Fruit fly (Drosophila melanogaster) whole organism, prepupa: Measurements from ENCODE around the gene Sas-6.

Source experiments
- Blimp-1 ChIP-seq: fragments of 200-800 bp; sonication (Bioruptor generic); optimal IDR thresholded peaks from 3 replicates; lab custom pipeline; 2017; ENCODE audit warnings: missing biosample characterization, missing genetic modification characterization, mild to moderate bottlenecking, moderate library complexity, missing genetic modification reagents
- CG10631 ChIP-seq: fragments of 200-800 bp; sonication (Bioruptor generic); optimal IDR thresholded peaks from 2 replicates; lab custom pipeline; 2016; ENCODE audit warnings: missing biosample characterization, missing genetic modification characterization
- CG10669 ChIP-seq: fragments of 200-800 bp; sonication (Bioruptor generic); optimal IDR thresholded peaks from 3 replicates; lab custom pipeline; 2018; ENCODE audit warnings: missing biosample characterization, mild to moderate bottlenecking, missing genetic modification characterization, moderate library complexity
- CG11294 ChIP-seq: fragments of 200-800 bp; sonication (Bioruptor generic); IDR thresholded peaks from 2 replicates; pipeline ENCODE4 v1.3.6; 2022; ENCODE audit warnings: missing biosample characterization, missing genetic modification characterization
- CG15336 ChIP-seq: fragments of 200-800 bp; sonication (Bioruptor generic); IDR thresholded peaks from 2 replicates; pipeline ENCODE4 v1.3.6; 2022; ENCODE audit warnings: missing biosample characterization, missing genetic modification characterization
- CG1621 ChIP-seq: fragments of 200-800 bp; sonication (Bioruptor generic); optimal IDR thresholded peaks from 3 replicates; lab custom pipeline; 2018; ENCODE audit warnings: missing biosample characterization, mild to moderate bottlenecking, missing genetic modification characterization
- CG16779 ChIP-seq: fragments of 200-800 bp; sonication (Bioruptor generic); optimal IDR thresholded peaks from 3 replicates; lab custom pipeline; 2017; ENCODE audit warnings: missing biosample characterization, mild to moderate bottlenecking, missing genetic modification characterization
- CG32006 ChIP-seq: fragments of 200-800 bp; sonication (Bioruptor generic); optimal IDR thresholded peaks from 3 replicates; lab custom pipeline; 2017; ENCODE audit warnings: missing biosample characterization, mild to moderate bottlenecking, missing genetic modification characterization
- CG34406 ChIP-seq: fragments of 200-800 bp; sonication (Bioruptor generic); optimal IDR thresholded peaks from 3 replicates; lab custom pipeline; 2016; ENCODE audit warnings: missing biosample characterization, missing genetic modification characterization
- CG4318 ChIP-seq: fragments of 200-800 bp; sonication (Bioruptor generic); optimal IDR thresholded peaks from 3 replicates; lab custom pipeline; 2017; ENCODE audit warnings: missing biosample characterization, mild to moderate bottlenecking, missing genetic modification characterization
- CG6163 ChIP-seq: fragments of 200-800 bp; sonication (Bioruptor generic); IDR thresholded peaks from 3 replicates; pipeline ENCODE4 v1.3.6; 2022; ENCODE audit warnings: missing biosample characterization, missing genetic modification characterization
- CG6792 ChIP-seq: fragments of 200-800 bp; sonication (Bioruptor generic); optimal IDR thresholded peaks from 3 replicates; lab custom pipeline; 2016; ENCODE audit warnings: missing biosample characterization, missing genetic modification characterization
- CG8119 ChIP-seq: fragments of 200-800 bp; sonication (Bioruptor generic); IDR thresholded peaks from 3 replicates; pipeline ENCODE4 v1.3.6; 2022; ENCODE audit warnings: missing biosample characterization, missing genetic modification characterization
- Eip78C ChIP-seq: fragments of 200-800 bp; sonication (Bioruptor generic); peaks from one replicate; lab custom pipeline; 2016; ENCODE audit warnings: missing biosample characterization, missing genetic modification characterization
- Eip93F ChIP-seq: fragments of 200-800 bp; sonication (Bioruptor generic); optimal IDR thresholded peaks from 2 replicates; lab custom pipeline; 2016; ENCODE audit warnings: missing biosample characterization, mild to moderate bottlenecking, missing genetic modification characterization
- Ets21C ChIP-seq: fragments of 200-800 bp; sonication (Bioruptor generic); optimal IDR thresholded peaks from 3 replicates; lab custom pipeline; 2016; ENCODE audit warnings: missing biosample characterization, missing genetic modification characterization
- Ets96B ChIP-seq: fragments of 200-800 bp; optimal IDR thresholded peaks from 2 replicates; lab custom pipeline; 2019; ENCODE audit warnings: missing biosample characterization, mild to moderate bottlenecking, missing genetic modification characterization, moderate library complexity
- Hr39 ChIP-seq: fragments of 200-800 bp; sonication (Bioruptor generic); optimal IDR thresholded peaks from 2 replicates; lab custom pipeline; 2016; ENCODE audit warnings: missing biosample characterization, missing genetic modification characterization
- Hr4 ChIP-seq: fragments of 200-800 bp; sonication (Bioruptor generic); optimal IDR thresholded peaks from 3 replicates; lab custom pipeline; 2016; ENCODE audit warnings: missing biosample characterization, missing genetic modification characterization
- Lpt ChIP-seq: fragments of 200-800 bp; sonication (Bioruptor generic); optimal IDR thresholded peaks from 3 replicates; lab custom pipeline; 2016; ENCODE audit warnings: missing biosample characterization, missing genetic modification characterization
- Met ChIP-seq: fragments of 200-800 bp; sonication (Bioruptor generic); optimal IDR thresholded peaks from 3 replicates; lab custom pipeline; 2016; ENCODE audit warnings: missing biosample characterization, missing genetic modification characterization
- OdsH ChIP-seq: fragments of 200-800 bp; sonication (Bioruptor generic); optimal IDR thresholded peaks from 3 replicates; lab custom pipeline; 2016; ENCODE audit warnings: missing biosample characterization, missing genetic modification characterization
- Smox ChIP-seq: fragments of 200-800 bp; sonication (Bioruptor generic); optimal IDR thresholded peaks from 3 replicates; lab custom pipeline; 2016; ENCODE audit warnings: missing biosample characterization, missing genetic modification characterization
- Sox102F ChIP-seq: fragments of 200-800 bp; sonication (Bioruptor generic); optimal IDR thresholded peaks from 2 replicates; lab custom pipeline; 2016; ENCODE audit warnings: missing biosample characterization, mild to moderate bottlenecking, missing genetic modification characterization
- Sox14 ChIP-seq: fragments of 200-800 bp; sonication (Bioruptor generic); optimal IDR thresholded peaks from 3 replicates; lab custom pipeline; 2016; ENCODE audit warnings: missing biosample characterization, missing genetic modification characterization
- Sox15 ChIP-seq: fragments of 200-800 bp; sonication (Bioruptor generic); optimal IDR thresholded peaks from 3 replicates; lab custom pipeline; 2016; ENCODE audit warnings: missing biosample characterization, missing genetic modification characterization
- achi ChIP-seq: fragments of 200-800 bp; sonication (Bioruptor generic); optimal IDR thresholded peaks from 3 replicates; lab custom pipeline; 2016; ENCODE audit warnings: missing biosample characterization, missing genetic modification characterization
- cyc ChIP-seq: fragments of 200-800 bp; sonication (Bioruptor generic); optimal IDR thresholded peaks from 3 replicates; lab custom pipeline; 2016; ENCODE audit warnings: missing biosample characterization, missing genetic modification characterization
- dac ChIP-seq: fragments of 200-800 bp; sonication (Bioruptor generic); optimal IDR thresholded peaks from 2 replicates; lab custom pipeline; 2017; ENCODE audit warnings: missing biosample characterization, mild to moderate bottlenecking, missing genetic modification characterization
- dsx ChIP-seq: fragments of 200-800 bp; optimal IDR thresholded peaks from 3 replicates; lab custom pipeline; 2019; ENCODE audit warnings: missing biosample characterization, mild to moderate bottlenecking, missing genetic modification characterization, moderate library complexity; ENCODE audit not compliant: poor library complexity, severe bottlenecking
- eg ChIP-seq: fragments of 200-800 bp; sonication (Bioruptor generic); IDR thresholded peaks from 3 replicates; pipeline ENCODE4 v1.3.6; 2022; ENCODE audit warnings: missing biosample characterization, missing genetic modification characterization
- esn ChIP-seq: fragments of 200-800 bp; sonication (Bioruptor generic); optimal IDR thresholded peaks from 2 replicates; lab custom pipeline; 2016; ENCODE audit warnings: missing biosample characterization, mild to moderate bottlenecking, missing genetic modification characterization, moderate library complexity
- fd59A ChIP-seq: fragments of 200-800 bp; sonication (Bioruptor generic); optimal IDR thresholded peaks from 2 replicates; lab custom pipeline; 2017; ENCODE audit warnings: missing biosample characterization, mild to moderate bottlenecking, missing genetic modification characterization, missing genetic modification reagents
- fd85E ChIP-seq: fragments of 200-800 bp; sonication (Bioruptor generic); optimal IDR thresholded peaks from 3 replicates; lab custom pipeline; 2016; ENCODE audit warnings: missing biosample characterization, missing genetic modification characterization
- fkh ChIP-seq: fragments of 200-800 bp; sonication (Bioruptor generic); optimal IDR thresholded peaks from 3 replicates; lab custom pipeline; 2017; ENCODE audit warnings: missing biosample characterization, mild to moderate bottlenecking, missing genetic modification characterization, moderate library complexity
- lz ChIP-seq: fragments of 200-800 bp; sonication (Bioruptor generic); optimal IDR thresholded peaks from 3 replicates; lab custom pipeline; 2016; ENCODE audit warnings: missing biosample characterization, missing genetic modification characterization
- pdm3 ChIP-seq: fragments of 200-800 bp; sonication (Bioruptor generic); optimal IDR thresholded peaks from 3 replicates; lab custom pipeline; 2016; ENCODE audit warnings: missing biosample characterization, missing genetic modification characterization
- spab ChIP-seq: fragments of 200-800 bp; sonication (Bioruptor generic); optimal IDR thresholded peaks from 2 replicates; lab custom pipeline; 2017; ENCODE audit warnings: missing biosample characterization, mild to moderate bottlenecking, missing genetic modification characterization, missing genetic modification reagents
- ss ChIP-seq, 2 experiments: fragments of 200-800 bp; sonication (Bioruptor generic); optimal IDR thresholded peaks; 2 replicates in 1 of 2; 3 replicates in 1 of 2; lab custom pipeline; 2017 to 2018; ENCODE audit warnings: mild to moderate bottlenecking in 2 of 2, missing biosample characterization in 2 of 2, missing genetic modification characterization in 2 of 2, moderate library complexity in 1 of 2
- topi ChIP-seq: fragments of 200-800 bp; sonication (Bioruptor generic); optimal IDR thresholded peaks from 3 replicates; lab custom pipeline; 2016; ENCODE audit warnings: missing biosample characterization, missing genetic modification characterization

Sas-6 gene

dm6 chr3R:29995035-29995434 lies at the start of gene Sas-6, which contains the start of gene CG7903:
Gene Sas-6 (plus strand): TSS chr3R:29995357.
Gene CG7903 (minus strand): TSS chr3R:29995231.
- TF ChIP-seq CG1621 (tag; lab: Kevin White, UChicago): peak; percentile 16
- TF ChIP-seq fkh (GFP tag; lab: Kevin White, UChicago): peak; percentile 70
- TF ChIP-seq esn: no peak
- TF ChIP-seq CG6163 (GFP tag; lab: Robert Waterston, UW): 0 out of 3 replicates have a peak, but pooled peaks have one; percentile 22
- TF ChIP-seq Hr39 (GFP tag; lab: Kevin White, UChicago): no peak
- TF ChIP-seq OdsH (GFP tag; lab: Kevin White, UChicago): no peak
- peak; percentile 43 for TF ChIP-seq Sox14
- TF ChIP-seq, all 60 proteins: peak for 4

dm6 chr3R:29959329-29959728 lies 35.8 kb upstream of the Sas-6 start:
- peak; percentile 49; the same call in 2 of the 3 replicates for TF ChIP-seq CG8119 (GFP tag; lab: Robert Waterston, UW)
- TF ChIP-seq CG10669: peak; percentile 11
- no peak for TF ChIP-seq fd59A (GFP tag; lab: Kevin White, UChicago)
- TF ChIP-seq Lpt (GFP tag; lab: Kevin White, UChicago): no peak
- TF ChIP-seq lz: no peak
- TF ChIP-seq CG6163 (GFP tag; lab: Robert Waterston, UW): peak; percentile 60; the same call in 2 of the 3 replicates
- no peak for TF ChIP-seq Sox15
- no peak for TF ChIP-seq Ets21C (GFP tag; lab: Kevin White, UChicago)
- peak; percentile 65 for TF ChIP-seq Eip78C (GFP tag; lab: Kevin White, UChicago)
- TF ChIP-seq fd85E (GFP tag; lab: Kevin White, UChicago): no peak
- TF ChIP-seq eg: 0 out of 3 replicates have a peak, but pooled peaks have one; percentile 44
- TF ChIP-seq ss (GFP tag; optimal IDR thresholded peaks at IDR 0.05; lab: Kevin White, UChicago): peak in 1 of 2 experiments; percentile 1
- TF ChIP-seq CG1621 (tag; lab: Kevin White, UChicago): no peak
- TF ChIP-seq CG15336 (GFP tag; lab: Robert Waterston, UW): 0 out of 2 replicates have a peak, but pooled peaks have one; percentile 37
- TF ChIP-seq achi (GFP tag; lab: Kevin White, UChicago): peak; percentile 5
- TF ChIP-seq CG32006 (GFP tag; lab: Kevin White, UChicago): peak; percentile 35

DNA sequence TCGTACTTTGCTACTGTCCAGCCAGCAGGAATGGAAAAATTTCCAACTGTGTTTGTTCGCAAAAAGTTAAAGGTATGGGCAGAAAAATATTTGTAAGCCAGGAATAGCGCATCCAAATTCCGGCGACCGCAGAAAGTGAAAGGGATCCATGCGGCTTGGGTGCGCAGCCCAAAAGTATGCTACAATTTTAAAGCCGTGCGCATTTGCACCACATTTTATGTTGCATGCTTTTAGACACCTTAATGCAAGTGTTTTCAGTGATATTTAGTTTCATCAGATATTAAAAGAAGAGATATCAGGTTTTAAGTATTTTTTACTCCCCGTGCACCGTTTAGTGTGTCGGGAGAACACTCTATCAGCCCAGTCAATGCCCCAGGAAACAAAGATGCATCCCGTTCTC lies 32.1 kb upstream of the Sas-6 start:
- TF ChIP-seq Blimp-1 (GFP tag; lab: Kevin White, UChicago) (peak; percentile 13), Hr4 (GFP tag; lab: Kevin White, UChicago) (no peak)

DNA sequence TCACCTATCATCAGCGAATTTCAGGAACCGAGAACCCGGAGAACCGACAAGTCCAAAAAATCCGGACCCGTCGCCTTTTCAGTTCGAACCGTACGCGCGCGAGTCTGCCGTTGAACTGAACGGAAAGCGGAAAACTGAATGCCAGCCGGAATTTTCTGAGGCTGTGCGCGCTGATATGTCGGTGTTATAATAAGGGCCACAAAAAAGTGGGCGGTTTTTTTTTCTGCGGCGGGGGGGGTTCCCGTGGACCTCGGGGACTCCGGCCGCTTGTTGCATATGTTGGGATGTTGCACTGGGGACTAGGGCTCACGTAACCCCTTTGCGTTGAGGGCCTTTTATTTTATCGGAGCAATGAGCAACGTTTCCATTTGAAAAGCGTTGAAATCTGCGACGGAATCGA lies 25.8 kb upstream of the Sas-6 start, which contains the start of gene TkR99D:
Gene TkR99D, minus strand, starts transcription at position 101 of the 400 bp plus-strand sequence.
- TF ChIP-seq CG34406 (GFP tag; lab: Kevin White, UChicago) (no peak), CG8119 (GFP tag; lab: Robert Waterston, UW) (no peak), Eip93F (GFP tag; lab: Kevin White, UChicago) (no peak), Hr4 (GFP tag; lab: Kevin White, UChicago) (no peak), dsx (no peak), CG4318 (GFP tag; lab: Kevin White, UChicago) (no peak), CG10631 (GFP tag; lab: Kevin White, UChicago) (no peak), Smox (GFP tag; lab: Kevin White, UChicago) (no peak), CG1621 (tag; lab: Kevin White, UChicago) (no peak), Ets21C (GFP tag; lab: Kevin White, UChicago) (no peak), Blimp-1 (GFP tag; lab: Kevin White, UChicago) (no peak), CG6792 (no peak), Met (GFP tag; lab: Kevin White, UChicago) (no peak), Hr39 (GFP tag; lab: Kevin White, UChicago) (no peak), CG11294 (GFP tag; lab: Robert Waterston, UW) (no peak), Sox102F (no peak)

- TF ChIP-seq Ets21C (GFP tag; lab: Kevin White, UChicago) (no peak), Met (GFP tag; lab: Kevin White, UChicago) (peak; percentile 9), pdm3 (GFP tag; lab: Kevin White, UChicago) (peak; percentile 14), CG10669 (peak; percentile 27), Lpt (GFP tag; lab: Kevin White, UChicago) (no peak), fd59A (GFP tag; lab: Kevin White, UChicago) (peak; percentile 4), CG16779 (no peak), fd85E (GFP tag; lab: Kevin White, UChicago) (no peak), dac (GFP tag; lab: Kevin White, UChicago) (no peak), Sox102F (peak; percentile 22), Eip78C (GFP tag; lab: Kevin White, UChicago) (peak; percentile 69), CG32006 (GFP tag; lab: Kevin White, UChicago) (peak; percentile 10), CG6163 (GFP tag; lab: Robert Waterston, UW) (peak; percentile 49; the same call in 2 of the 3 replicates), spab (GFP tag; lab: Kevin White, UChicago) (no peak), topi (GFP tag; lab: Kevin White, UChicago) (peak; percentile 20), Hr4 (GFP tag; lab: Kevin White, UChicago) (no peak), Ets96B (peak; percentile 30), Smox (GFP tag; lab: Kevin White, UChicago) (no peak), cyc (peak; percentile 16), CG10631 (GFP tag; lab: Kevin White, UChicago) (peak; percentile 1), Blimp-1 (GFP tag; lab: Kevin White, UChicago) (no peak), OdsH (GFP tag; lab: Kevin White, UChicago) (peak; percentile 20)
Measured at dm6 chr3R:29978595-29978994, 16.6 kb upstream of the Sas-6 start.
